Fruit fly (Drosophila melanogaster): ENCODE data around the gene Osi17.

DNA sequence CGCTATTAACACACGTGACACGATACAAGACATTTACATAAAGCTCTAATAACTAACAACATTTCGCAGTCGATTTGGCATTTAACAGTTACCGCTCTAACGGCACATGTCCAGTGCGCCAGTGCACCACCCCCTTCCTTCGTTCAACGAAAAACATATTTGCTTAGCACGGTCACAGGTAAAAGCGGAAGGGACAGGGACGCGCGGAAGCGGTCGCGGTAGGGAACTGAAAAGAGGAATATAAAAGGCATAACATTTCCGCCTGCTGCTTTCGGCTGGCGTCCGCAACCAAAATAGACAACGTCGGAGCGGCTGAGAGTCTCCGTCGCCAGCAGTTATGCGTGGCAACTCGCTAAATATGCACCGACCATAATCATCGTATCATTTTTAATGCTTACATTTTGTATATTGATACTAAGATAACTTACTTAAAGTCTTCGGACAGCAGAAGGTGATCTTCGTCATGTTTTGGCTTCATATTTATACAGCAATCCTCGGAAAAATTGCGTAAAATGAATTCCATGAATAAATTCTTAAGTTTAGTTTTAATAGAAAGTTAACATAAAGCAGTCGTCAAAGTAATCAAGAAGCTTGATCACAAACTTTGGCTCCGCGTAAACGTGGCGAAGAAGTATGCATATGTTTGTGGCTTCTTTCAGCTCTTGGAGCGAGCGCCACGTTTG, 40.3 kb downstream of the Osi17 start:
- TF ChIP-seq psq (optimal IDR thresholded peaks at IDR 0.05) (no peak), CG8478 (optimal IDR thresholded peaks at IDR 0.05) (no peak)
